Worm (Caenorhabditis elegans) whole organism, L3 larva: Measurements from ENCODE around the gene srx-98.

Experiments used
- R02D3.7 ChIP-seq: fragments of 150-350 bp; optimal IDR thresholded peaks from 2 replicates; lab custom pipeline; 2014; ENCODE audit warnings: missing biosample characterization, missing genetic modification characterization
- ZK546.5 ChIP-seq: sonication (generic microtip); optimal IDR thresholded peaks from 2 replicates; lab custom pipeline; 2017; ENCODE audit warnings: missing biosample characterization, missing genetic modification characterization
- aly-2 ChIP-seq: fragments of 150-350 bp; optimal IDR thresholded peaks from 2 replicates; lab custom pipeline; 2014; ENCODE audit warnings: missing biosample characterization, missing genetic modification characterization
- ama-1 ChIP-seq: fragments of 150-350 bp; optimal IDR thresholded peaks from 2 replicates; lab custom pipeline; 2018
- ceh-28 ChIP-seq: fragments of 150-350 bp; optimal IDR thresholded peaks from 2 replicates; lab custom pipeline; 2014; ENCODE audit warnings: missing biosample characterization, missing genetic modification reagents, missing genetic modification characterization
- ceh-82 ChIP-seq: fragments of 150-350 bp; optimal IDR thresholded peaks from 2 replicates; lab custom pipeline; 2014; ENCODE audit warnings: missing biosample characterization, missing genetic modification characterization
- ceh-9 ChIP-seq: sonication (generic microtip); optimal IDR thresholded peaks from 2 replicates; lab custom pipeline; 2018; ENCODE audit warnings: missing biosample characterization, missing genetic modification characterization
- daf-12 ChIP-seq: fragments of 150-350 bp; optimal IDR thresholded peaks from 2 replicates; lab custom pipeline; 2014; ENCODE audit warnings: missing biosample characterization, missing genetic modification reagents, missing genetic modification characterization
- egl-27 ChIP-seq: sonication (generic microtip); optimal IDR thresholded peaks from 4 replicates; lab custom pipeline; 2017; ENCODE audit warnings: missing biosample characterization, missing genetic modification reagents, missing genetic modification characterization
- elt-1 ChIP-seq: fragments of 150-350 bp; optimal IDR thresholded peaks from 2 replicates; lab custom pipeline; 2014; ENCODE audit warnings: missing biosample characterization, missing genetic modification characterization
- elt-2 ChIP-seq: sonication (generic microtip); optimal IDR thresholded peaks from 2 replicates; lab custom pipeline; 2016; ENCODE audit warnings: missing genetic modification reagents, mild to moderate bottlenecking, missing genetic modification characterization, missing compliant biosample characterization
- elt-3 ChIP-seq, 3 experiments: fragments of 150-350 bp in 1 of 3; sonication (generic microtip) in 2 of 3; optimal IDR thresholded peaks; 2 replicates in 2 of 3; 4 replicates in 1 of 3; lab custom pipeline; 2014 to 2017; ENCODE audit warnings: missing biosample characterization in 3 of 3, missing genetic modification characterization in 3 of 3
- eor-1 ChIP-seq, 2 experiments: fragments of 150-350 bp; optimal IDR thresholded peaks; 2 replicates each; lab custom pipeline; 2014 to 2018; ENCODE audit warnings: missing biosample characterization in 2 of 2, missing genetic modification characterization in 2 of 2
- fos-1 ChIP-seq: fragments of 150-350 bp; optimal IDR thresholded peaks from 2 replicates; lab custom pipeline; 2014; ENCODE audit warnings: missing biosample characterization, missing genetic modification characterization
- hmg-11 ChIP-seq: sonication (generic microtip); optimal IDR thresholded peaks from 2 replicates; lab custom pipeline; 2016; ENCODE audit warnings: missing genetic modification characterization, missing compliant biosample characterization
- jun-1 ChIP-seq: fragments of 150-350 bp; optimal IDR thresholded peaks from 2 replicates; lab custom pipeline; 2014; ENCODE audit warnings: missing biosample characterization, missing genetic modification reagents, missing genetic modification characterization
- lin-15B ChIP-seq: fragments of 150-350 bp; optimal IDR thresholded peaks from 2 replicates; lab custom pipeline; 2014; ENCODE audit warnings: missing biosample characterization, missing genetic modification characterization
- lsy-12 ChIP-seq: sonication (generic microtip); optimal IDR thresholded peaks from 2 replicates; lab custom pipeline; 2016; ENCODE audit warnings: mild to moderate bottlenecking, missing genetic modification characterization, missing compliant biosample characterization
- mdl-1 ChIP-seq: fragments of 150-350 bp; optimal IDR thresholded peaks from 2 replicates; lab custom pipeline; 2014; ENCODE audit warnings: missing biosample characterization, missing genetic modification characterization
- mml-1 ChIP-seq: fragments of 150-350 bp; sonication (generic microtip); optimal IDR thresholded peaks from 3 replicates; lab custom pipeline; 2014; ENCODE audit warnings: missing biosample characterization, missing genetic modification characterization
- nfya-1 ChIP-seq: sonication (generic microtip); optimal IDR thresholded peaks from 2 replicates; lab custom pipeline; 2017; ENCODE audit warnings: missing genetic modification characterization, mild to moderate bottlenecking, missing compliant biosample characterization, antibody characterized with exemption, moderate library complexity; ENCODE audit not compliant: insufficient read depth
- nhr-11 ChIP-seq: fragments of 150-350 bp; optimal IDR thresholded peaks from 2 replicates; lab custom pipeline; 2014; ENCODE audit warnings: missing biosample characterization, missing genetic modification characterization
- nhr-12 ChIP-seq: fragments of 150-350 bp; optimal IDR thresholded peaks from 2 replicates; lab custom pipeline; 2014; ENCODE audit warnings: missing biosample characterization, missing genetic modification characterization
- nhr-28 ChIP-seq: fragments of 150-350 bp; optimal IDR thresholded peaks from 2 replicates; lab custom pipeline; 2014; ENCODE audit warnings: missing biosample characterization, missing genetic modification characterization
- nhr-43 ChIP-seq: sonication (generic microtip); optimal IDR thresholded peaks from 2 replicates; lab custom pipeline; 2016; ENCODE audit warnings: mild to moderate bottlenecking, missing genetic modification characterization, missing compliant biosample characterization; ENCODE audit not compliant: poor library complexity, severe bottlenecking
- nhr-67 ChIP-seq: fragments of 150-350 bp; optimal IDR thresholded peaks from 2 replicates; lab custom pipeline; 2014; ENCODE audit warnings: missing biosample characterization, missing genetic modification characterization
- nhr-76 ChIP-seq: fragments of 150-350 bp; sonication (generic microtip); optimal IDR thresholded peaks from 5 replicates; lab custom pipeline; 2014; ENCODE audit warnings: missing biosample characterization, missing genetic modification characterization
- nhr-77 ChIP-seq: fragments of 150-350 bp; optimal IDR thresholded peaks from 2 replicates; lab custom pipeline; 2014; ENCODE audit warnings: missing biosample characterization, missing genetic modification characterization
- pqm-1 ChIP-seq: fragments of 150-350 bp; optimal IDR thresholded peaks from 2 replicates; lab custom pipeline; 2017; ENCODE audit warnings: missing biosample characterization, missing genetic modification characterization, inconsistent platforms
- skn-1 ChIP-seq: fragments of 150-350 bp; optimal IDR thresholded peaks from 2 replicates; lab custom pipeline; 2014; ENCODE audit warnings: missing biosample characterization, missing genetic modification characterization
- snpc-4 ChIP-seq: fragments of 150-350 bp; optimal IDR thresholded peaks from 2 replicates; lab custom pipeline; 2014; ENCODE audit warnings: missing biosample characterization, missing genetic modification characterization
- unc-39 ChIP-seq: sonication (generic microtip); optimal IDR thresholded peaks from 4 replicates; lab custom pipeline; 2017; ENCODE audit warnings: missing biosample characterization, missing genetic modification characterization
- unc-62 ChIP-seq: fragments of 150-350 bp; sonication (generic microtip); optimal IDR thresholded peaks from 4 replicates; lab custom pipeline; 2014; ENCODE audit warnings: missing biosample characterization, missing genetic modification reagents, missing genetic modification characterization
- zag-1 ChIP-seq: fragments of 150-350 bp; optimal IDR thresholded peaks from 2 replicates; lab custom pipeline; 2014; ENCODE audit warnings: missing biosample characterization, missing genetic modification characterization
- ztf-11 ChIP-seq: fragments of 150-350 bp; optimal IDR thresholded peaks from 2 replicates; lab custom pipeline; 2014; ENCODE audit warnings: missing biosample characterization, missing genetic modification characterization

The srx-98 gene

DNA sequence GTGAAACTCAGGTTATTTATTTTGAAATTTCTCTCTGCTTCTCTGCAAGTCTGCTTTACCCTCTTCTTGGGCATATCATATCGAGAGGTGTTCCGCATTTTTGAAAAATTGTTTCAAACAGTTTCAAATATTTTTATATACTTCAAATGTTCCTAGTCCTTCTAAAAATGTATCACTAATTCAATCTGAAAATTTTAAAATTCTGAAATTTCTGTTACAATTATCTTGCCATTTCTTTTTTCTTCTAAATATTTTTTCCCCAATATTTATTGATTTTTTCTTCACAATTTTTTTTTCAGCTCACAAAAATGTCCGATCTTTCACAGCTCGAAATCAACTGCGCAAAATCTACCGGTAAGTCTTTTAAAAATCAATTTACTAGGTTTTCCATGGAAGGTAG, 11.1 kb downstream of the srx-98 start, which contains the start of gene F19B10.4:
Gene F19B10.4, plus strand, starts transcription at position 301 of the 400 bp plus-strand sequence.
- TF ChIP-seq jun-1 (tag; lab: Kevin White, UChicago): no peak
- TF ChIP-seq ama-1 (lab: Kevin White, UChicago): no peak
- TF ChIP-seq snpc-4 (tag; lab: Kevin White, UChicago): no peak
- TF ChIP-seq lin-15B (tag; lab: Kevin White, UChicago): no peak
- TF ChIP-seq aly-2 (tag; lab: Kevin White, UChicago): no peak
- TF ChIP-seq skn-1: no peak
- TF ChIP-seq ceh-28 (tag; lab: Kevin White, UChicago): no peak
- TF ChIP-seq R02D3.7 (tag; lab: Kevin White, UChicago): no peak
- TF ChIP-seq nhr-67 (tag; lab: Kevin White, UChicago): no peak
- TF ChIP-seq mml-1: no peak
- TF ChIP-seq nhr-76: no peak
- no peak for TF ChIP-seq ZK546.5 (tag; lab: Kevin White, UChicago)
- no peak for TF ChIP-seq elt-1 (tag; lab: Kevin White, UChicago)

- TF ChIP-seq jun-1 (tag; lab: Kevin White, UChicago) (no peak), fos-1 (tag; lab: Kevin White, UChicago) (no peak), pqm-1 (no peak), snpc-4 (tag; lab: Kevin White, UChicago) (no peak), R02D3.7 (tag; lab: Kevin White, UChicago) (no peak), lin-15B (tag; lab: Kevin White, UChicago) (no peak), nfya-1 (tag; lab: Kevin White, UChicago) (no peak), unc-39 (no peak), nhr-28 (tag; lab: Kevin White, UChicago) (no peak), nhr-12 (tag; lab: Kevin White, UChicago) (no peak), mml-1 (no peak), elt-3 (tag; optimal IDR thresholded peaks at IDR 0.05; lab: Kevin White, UChicago) (no peak), egl-27 (tag; lab: Kevin White, UChicago) (no peak), lsy-12 (tag; lab: Kevin White, UChicago) (no peak), hmg-11 (tag; lab: Kevin White, UChicago) (no peak)
Observed at ce11 chrII:3655378-3655777, 15.5 kb downstream of the srx-98 start, which contains the start of gene F19B10.5. TSS of gene F19B10.5 (plus strand) at chrII:3655678.

ce11 chrII:3647111-3647510, 23.7 kb downstream of the srx-98 start, which contains the start of gene fbxb-33:
TSS of gene fbxb-33 (plus strand) at chrII:3647411.
- TF ChIP-seq skn-1 (no peak), elt-1 (tag; lab: Kevin White, UChicago) (no peak), nhr-77 (no peak), daf-12 (tag; lab: Kevin White, UChicago) (no peak), nfya-1 (tag; lab: Kevin White, UChicago) (no peak), lin-15B (tag; lab: Kevin White, UChicago) (no peak), nhr-76 (no peak), ceh-9 (tag; lab: Kevin White, UChicago) (no peak), ceh-82 (no peak), ztf-11 (no peak), egl-27 (tag; lab: Kevin White, UChicago) (no peak)

DNA sequence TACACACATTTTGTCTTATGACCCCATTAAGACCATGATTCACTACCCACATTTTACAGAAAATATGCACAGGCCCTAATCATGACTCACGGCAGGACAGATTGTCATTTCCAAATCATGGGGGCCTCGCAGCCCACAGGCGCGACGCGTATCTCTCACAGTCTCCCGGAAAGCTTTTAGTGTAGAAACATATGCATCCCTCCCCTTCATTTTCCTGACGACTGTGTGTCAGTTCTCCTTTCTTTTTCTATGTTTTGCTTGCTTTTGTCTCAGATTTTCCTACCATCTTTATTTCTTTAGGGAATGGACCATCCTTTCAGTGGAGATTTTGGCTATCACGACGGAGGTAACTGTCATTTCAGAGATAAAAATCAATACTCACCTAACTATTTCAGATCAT, 29.7 kb downstream of the srx-98 start, which contains the start of gene M151.1:
Gene M151.1, plus strand, starts transcription at position 301 of the 400 bp plus-strand sequence.
- no peak for TF ChIP-seq unc-62 (GFP tag; lab: Kevin White, UChicago)
- no peak for TF ChIP-seq pqm-1
- TF ChIP-seq elt-2 (tag; lab: Kevin White, UChicago): no peak
- TF ChIP-seq eor-1 (tag; optimal IDR thresholded peaks at IDR 0.05; lab: Kevin White, UChicago): no peak
- no peak for TF ChIP-seq ceh-82
- no peak for TF ChIP-seq nhr-43 (tag; lab: Kevin White, UChicago)
- TF ChIP-seq egl-27 (tag; lab: Kevin White, UChicago): no peak
- TF ChIP-seq nfya-1 (tag; lab: Kevin White, UChicago): no peak
- TF ChIP-seq mdl-1 (tag; lab: Kevin White, UChicago): no peak
- TF ChIP-seq zag-1 (tag; lab: Kevin White, UChicago): no peak
- TF ChIP-seq nhr-28 (tag; lab: Kevin White, UChicago): no peak
- no peak for TF ChIP-seq nhr-12 (tag; lab: Kevin White, UChicago)
- TF ChIP-seq snpc-4 (tag; lab: Kevin White, UChicago): no peak
- TF ChIP-seq nhr-11: no peak
- TF ChIP-seq R02D3.7 (tag; lab: Kevin White, UChicago): no peak
- TF ChIP-seq unc-39: no peak
